Fruit fly (Drosophila melanogaster) whole organism, embryonic: Measurements from ENCODE around the gene CG43093.

Source experiments
- Aef1 ChIP-seq: fragments of 200-800 bp; sonication (Bioruptor generic); IDR thresholded peaks from 3 replicates; pipeline ENCODE4 v1.3.6; 2022; ENCODE audit warnings: missing biosample characterization, missing genetic modification characterization
- Bgb ChIP-seq: fragments of 200-800 bp; sonication (Bioruptor generic); IDR thresholded peaks from 2 replicates; pipeline ENCODE4 v1.3.6; 2022; ENCODE audit warnings: missing biosample characterization, missing genetic modification characterization; ENCODE audit not compliant: partially characterized antibody
- CG11247 ChIP-seq: fragments of 200-800 bp; sonication (Bioruptor generic); IDR thresholded peaks from 2 replicates; pipeline ENCODE4 v1.3.6; 2022; ENCODE audit warnings: missing biosample characterization, missing genetic modification characterization
- CG11398 ChIP-seq: fragments of 200-800 bp; sonication (Bioruptor generic); optimal IDR thresholded peaks from 2 replicates; lab custom pipeline; 2016; ENCODE audit warnings: missing biosample characterization, missing genetic modification characterization
- CG11504 ChIP-seq: fragments of 200-800 bp; sonication (Bioruptor generic); optimal IDR thresholded peaks from 3 replicates; lab custom pipeline; 2019; ENCODE audit warnings: missing biosample characterization, mild to moderate bottlenecking, missing genetic modification characterization, moderate library complexity
- CG1233 ChIP-seq: fragments of 200-800 bp; sonication (Bioruptor generic); optimal IDR thresholded peaks from 4 replicates; lab custom pipeline; 2018; ENCODE audit warnings: missing biosample characterization, mild to moderate bottlenecking, missing genetic modification characterization
- CG13624 ChIP-seq: fragments of 200-800 bp; sonication (Bioruptor generic); optimal IDR thresholded peaks from 2 replicates; lab custom pipeline; 2016; ENCODE audit warnings: missing biosample characterization, missing genetic modification characterization
- CG13775 ChIP-seq: fragments of 200-800 bp; sonication (Bioruptor generic); optimal IDR thresholded peaks from 3 replicates; lab custom pipeline; 2017; ENCODE audit warnings: missing biosample characterization, mild to moderate bottlenecking, missing genetic modification characterization
- CG15514 ChIP-seq: fragments of 200-800 bp; sonication (Bioruptor generic); optimal IDR thresholded peaks from 3 replicates; lab custom pipeline; 2017; ENCODE audit warnings: missing biosample characterization, missing genetic modification characterization, mild to moderate bottlenecking, moderate library complexity, missing genetic modification reagents
- CG17328 ChIP-seq: fragments of 200-800 bp; sonication (Bioruptor generic); IDR thresholded peaks from 2 replicates; pipeline ENCODE4 v1.3.6; 2022; ENCODE audit warnings: missing biosample characterization, missing genetic modification characterization
- CG17568 ChIP-seq: fragments of 200-800 bp; sonication (Bioruptor generic); optimal IDR thresholded peaks from 2 replicates; lab custom pipeline; 2018; ENCODE audit warnings: missing biosample characterization, mild to moderate bottlenecking, missing genetic modification characterization, moderate library complexity
- CG18476 ChIP-seq: fragments of 200-800 bp; sonication (Bioruptor generic); optimal IDR thresholded peaks from 2 replicates; lab custom pipeline; 2016; ENCODE audit warnings: missing biosample characterization, mild to moderate bottlenecking, missing genetic modification characterization
- CG31365 ChIP-seq: fragments of 200-800 bp; sonication (Bioruptor generic); optimal IDR thresholded peaks from 2 replicates; lab custom pipeline; 2018; ENCODE audit warnings: missing biosample characterization, mild to moderate bottlenecking, missing genetic modification characterization
- CG31441 ChIP-seq: fragments of 200-800 bp; sonication (Bioruptor generic); IDR thresholded peaks from 2 replicates; pipeline ENCODE4 v1.3.6; 2022; ENCODE audit warnings: missing biosample characterization, missing genetic modification characterization
- CG3407 ChIP-seq: fragments of 200-800 bp; sonication (Bioruptor generic); optimal IDR thresholded peaks from 2 replicates; lab custom pipeline; 2018; ENCODE audit warnings: missing biosample characterization, mild to moderate bottlenecking, missing genetic modification characterization
- CG6854 ChIP-seq: fragments of 200-800 bp; sonication (Bioruptor generic); optimal IDR thresholded peaks from 3 replicates; lab custom pipeline; 2017; ENCODE audit warnings: missing biosample characterization, mild to moderate bottlenecking, missing genetic modification characterization
- CG8281 ChIP-seq: fragments of 200-800 bp; sonication (Bioruptor generic); optimal IDR thresholded peaks from 2 replicates; lab custom pipeline; 2018; ENCODE audit warnings: missing biosample characterization, mild to moderate bottlenecking, missing genetic modification characterization, moderate library complexity
- CG8944 ChIP-seq: fragments of 200-800 bp; sonication (Bioruptor generic); optimal IDR thresholded peaks from 3 replicates; lab custom pipeline; 2016; ENCODE audit warnings: missing biosample characterization, missing genetic modification characterization
- CG9727 ChIP-seq: fragments of 200-800 bp; sonication (Bioruptor generic); optimal IDR thresholded peaks from 3 replicates; lab custom pipeline; 2017; ENCODE audit warnings: missing biosample characterization, mild to moderate bottlenecking, missing genetic modification characterization
- CoRest ChIP-seq: fragments of 200-800 bp; sonication (Bioruptor generic); optimal IDR thresholded peaks from 3 replicates; lab custom pipeline; 2018; ENCODE audit warnings: missing biosample characterization, mild to moderate bottlenecking, missing genetic modification characterization, moderate library complexity
- Dad ChIP-seq: fragments of 200-800 bp; sonication (Bioruptor generic); optimal IDR thresholded peaks from 3 replicates; lab custom pipeline; 2016; ENCODE audit warnings: missing biosample characterization, missing genetic modification characterization
- Dfd ChIP-seq, 2 experiments: fragments of >200 bp; optimal IDR thresholded peaks; 2 replicates each; lab custom pipeline; 2017; ENCODE audit warnings: missing biosample characterization in 2 of 2, missing genetic modification characterization in 2 of 2
- E2f2 ChIP-seq: fragments of 200-800 bp; sonication (Bioruptor generic); IDR thresholded peaks from 2 replicates; pipeline ENCODE4 v1.3.6; 2022; ENCODE audit warnings: missing biosample characterization, missing genetic modification characterization
- Ets65A ChIP-seq: fragments of 200-800 bp; sonication (Bioruptor generic); peaks from one replicate; lab custom pipeline; 2016; ENCODE audit warnings: missing biosample characterization, missing genetic modification characterization
- HLH4C ChIP-seq: fragments of 200-800 bp; sonication (Bioruptor generic); IDR thresholded peaks from 3 replicates; pipeline ENCODE4 v1.3.6; 2022; ENCODE audit warnings: missing biosample characterization, missing genetic modification characterization; ENCODE audit not compliant: partially characterized antibody
- Hmr ChIP-seq: fragments of 200-800 bp; sonication (Bioruptor generic); optimal IDR thresholded peaks from 3 replicates; lab custom pipeline; 2017; ENCODE audit warnings: mild to moderate bottlenecking, missing biosample characterization, missing genetic modification reagents, missing genetic modification characterization
- Mad ChIP-seq: fragments of 200-800 bp; sonication (Bioruptor generic); optimal IDR thresholded peaks from 2 replicates; lab custom pipeline; 2016; ENCODE audit warnings: missing biosample characterization, missing genetic modification characterization
- Myb ChIP-seq: fragments of 200-800 bp; sonication (Bioruptor generic); optimal IDR thresholded peaks from 2 replicates; lab custom pipeline; 2016; ENCODE audit warnings: missing biosample characterization, missing genetic modification characterization
- Sox100B ChIP-seq: fragments of 200-800 bp; sonication (Bioruptor generic); optimal IDR thresholded peaks from 3 replicates; lab custom pipeline; 2018; ENCODE audit warnings: missing biosample characterization, mild to moderate bottlenecking, missing genetic modification characterization
- Sry-δ ChIP-seq: fragments of 200-800 bp; sonication (Bioruptor generic); optimal IDR thresholded peaks from 2 replicates; lab custom pipeline; 2016; ENCODE audit warnings: missing biosample characterization, missing genetic modification characterization
- Usf ChIP-seq: fragments of 200-800 bp; sonication (Bioruptor generic); optimal IDR thresholded peaks from 2 replicates; lab custom pipeline; 2017; ENCODE audit warnings: missing genotype, missing biosample characterization, missing genetic modification characterization
- bbx ChIP-seq: fragments of 200-800 bp; sonication (Bioruptor generic); IDR thresholded peaks from 2 replicates; pipeline ENCODE4 v1.3.6; 2022; ENCODE audit warnings: missing biosample characterization, missing genetic modification characterization; ENCODE audit not compliant: partially characterized antibody
- cad ChIP-seq: fragments of >200 bp; optimal IDR thresholded peaks from 2 replicates; lab custom pipeline; 2017; ENCODE audit warnings: missing biosample characterization, missing genetic modification characterization
- cg ChIP-seq: fragments of 200-800 bp; sonication (Bioruptor generic); optimal IDR thresholded peaks from 3 replicates; lab custom pipeline; 2019; ENCODE audit warnings: missing biosample characterization, mild to moderate bottlenecking, missing genetic modification characterization, moderate library complexity
- fd3F ChIP-seq: fragments of 200-800 bp; sonication (Bioruptor generic); optimal IDR thresholded peaks from 2 replicates; lab custom pipeline; 2018; ENCODE audit warnings: missing biosample characterization, mild to moderate bottlenecking, missing genetic modification characterization, moderate library complexity
- ham ChIP-seq: fragments of 200-800 bp; sonication (Bioruptor generic); IDR thresholded peaks from 2 replicates; pipeline ENCODE4 v1.3.6; 2022; ENCODE audit warnings: missing biosample characterization, missing genetic modification characterization
- mld ChIP-seq: fragments of 200-800 bp; sonication (Bioruptor generic); IDR thresholded peaks from 3 replicates; pipeline ENCODE4 v1.3.6; 2022; ENCODE audit warnings: missing biosample characterization, missing genetic modification characterization; ENCODE audit not compliant: partially characterized antibody
- oc ChIP-seq: fragments of 200-800 bp; sonication (Bioruptor generic); optimal IDR thresholded peaks from 2 replicates; lab custom pipeline; 2018; ENCODE audit warnings: missing biosample characterization, mild to moderate bottlenecking, missing genetic modification characterization, moderate library complexity
- psq ChIP-seq: fragments of 200-800 bp; sonication (Bioruptor generic); optimal IDR thresholded peaks from 2 replicates; lab custom pipeline; 2017; ENCODE audit warnings: missing biosample characterization, missing genetic modification characterization
- ranshi ChIP-seq: fragments of 200-800 bp; sonication (Bioruptor generic); IDR thresholded peaks from 2 replicates; pipeline ENCODE4 v1.3.6; 2022; ENCODE audit warnings: missing biosample characterization, missing genetic modification characterization
- rib ChIP-seq: fragments of 200-800 bp; sonication (Bioruptor generic); IDR thresholded peaks from 2 replicates; pipeline ENCODE4 v1.3.6; 2022; ENCODE audit warnings: missing biosample characterization, missing genetic modification characterization
- stc ChIP-seq: fragments of 200-800 bp; sonication (Bioruptor generic); IDR thresholded peaks from 2 replicates; pipeline ENCODE4 v1.3.6; 2022; ENCODE audit warnings: missing biosample characterization, missing genetic modification characterization
- tll ChIP-seq, 2 experiments: fragments of 200-800 bp in 1 of 2; fragments of >200 bp in 1 of 2; sonication (Bioruptor generic) in 1 of 2; optimal IDR thresholded peaks; 2 replicates each; lab custom pipeline; 2017 to 2019; ENCODE audit warnings: missing biosample characterization in 2 of 2, missing genetic modification characterization in 2 of 2, mild to moderate bottlenecking in 1 of 2, moderate library complexity in 1 of 2
- ttk ChIP-seq: fragments of 200-800 bp; sonication (Bioruptor generic); IDR thresholded peaks from 2 replicates; pipeline ENCODE4 v2.1.2; 2022; ENCODE audit warnings: missing biosample characterization, missing genetic modification characterization
- twi ChIP-seq: fragments of 200-800 bp; optimal IDR thresholded peaks from 2 replicates; lab custom pipeline; 2019; ENCODE audit warnings: missing biosample characterization, mild to moderate bottlenecking, missing genetic modification characterization, moderate library complexity
- tx ChIP-seq: fragments of 200-800 bp; sonication (Bioruptor generic); optimal IDR thresholded peaks from 2 replicates; lab custom pipeline; 2016; ENCODE audit warnings: missing biosample characterization, missing genetic modification characterization
- vvl ChIP-seq: fragments of 200-800 bp; sonication (Bioruptor generic); IDR thresholded peaks from 2 replicates; pipeline ENCODE4 v1.3.6; 2022; ENCODE audit warnings: missing biosample characterization, missing genetic modification characterization
- zf30C ChIP-seq: fragments of 200-800 bp; sonication (Bioruptor generic); optimal IDR thresholded peaks from 3 replicates; lab custom pipeline; 2018; ENCODE audit warnings: missing biosample characterization, mild to moderate bottlenecking, missing genetic modification characterization

The CG43093 gene

DNA sequence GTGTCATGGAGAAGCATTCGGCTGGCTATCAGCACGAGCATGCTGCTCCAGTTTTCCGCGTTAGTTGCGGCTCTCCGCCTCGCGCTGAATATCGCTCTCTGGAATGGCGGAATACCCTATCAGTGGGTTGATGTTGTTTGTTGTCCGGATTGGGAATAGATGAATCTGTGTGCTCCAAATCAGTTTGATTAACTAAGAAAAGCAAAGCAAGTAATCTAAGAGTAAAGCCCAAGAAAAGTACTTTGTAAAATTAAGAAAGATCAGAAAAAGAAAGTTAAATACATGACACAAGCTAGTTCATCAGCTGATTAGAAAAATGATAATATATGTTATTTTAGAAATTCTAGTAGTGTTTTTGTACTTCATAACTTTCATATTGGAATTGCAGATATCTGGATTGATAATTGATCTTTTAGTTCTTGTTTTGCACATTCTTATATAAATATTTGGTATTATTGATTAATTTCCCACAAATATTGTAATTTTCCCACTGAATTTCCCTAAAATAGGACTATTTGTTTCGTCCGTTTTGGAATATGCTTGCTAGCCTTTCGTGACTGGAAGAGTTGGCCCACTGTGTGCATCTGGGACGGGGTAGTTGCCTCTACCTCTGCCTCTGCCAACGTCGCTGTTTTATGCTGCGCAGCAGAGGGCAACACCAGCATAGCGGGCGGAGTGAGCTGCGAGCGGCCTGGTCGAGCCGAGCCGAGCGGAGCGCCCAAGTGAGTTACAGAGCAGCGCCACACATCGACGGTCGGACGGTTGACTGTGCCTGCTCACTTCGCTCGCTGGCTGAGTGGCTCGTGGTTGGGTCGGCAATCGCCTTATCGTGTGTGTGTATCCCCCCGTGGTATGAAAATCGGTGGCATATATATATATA is 16.0 kb downstream of the CG43093 start (continued):
- TF ChIP-seq Hmr (GFP tag; lab: Kevin White, UChicago) (peak; percentile 66), Aef1 (GFP tag; lab: Robert Waterston, UW) (peak; percentile 25; the same call in 1 of the 3 replicates), Bgb (GFP tag; lab: Robert Waterston, UW) (peak; percentile 41; the same call in 1 of the 2 replicates), Myb (GFP tag; lab: Kevin White, UChicago) (peak; percentile 17), fd3F (GFP tag; lab: Kevin White, UChicago) (peak; percentile 28), CG8281 (tag; lab: Kevin White, UChicago) (peak; percentile 39), ham (GFP tag; lab: Robert Waterston, UW) (no peak), cad (no peak), CG31441 (GFP tag; lab: Robert Waterston, UW) (peak; percentile 77; the same call in 1 of the 2 replicates), ttk (GFP tag; lab: Robert Waterston, UW) (peak; percentile 9; the same call in 1 of the 2 replicates), CG6854 (GFP tag; lab: Kevin White, UChicago) (peak; percentile 26), CG11247 (GFP tag; lab: Robert Waterston, UW) (peak; percentile 14; the same call in 1 of the 2 replicates), Dfd (GFP tag; optimal IDR thresholded peaks at IDR 0.05; lab: Kevin White, UChicago) (peak in 1 of 2 experiments; percentile 78), CG11398 (GFP tag; lab: Kevin White, UChicago) (no peak), tll (GFP tag; optimal IDR thresholded peaks at IDR 0.05; lab: Kevin White, UChicago) (no peak), Mad (GFP tag; lab: Kevin White, UChicago) (peak; percentile 23), Sry-δ (GFP tag; lab: Kevin White, UChicago) (no peak), bbx (GFP tag; lab: Robert Waterston, UW) (peak; percentile 61), CG13775 (peak; percentile 63), Usf (GFP tag; lab: Kevin White, UChicago) (no peak), tx (GFP tag; lab: Kevin White, UChicago) (no peak), Sox100B (peak; percentile 81), CG18476 (peak; percentile 46), Ets65A (peak; percentile 90), mld (GFP tag; lab: Robert Waterston, UW) (no peak), psq (GFP tag; lab: Kevin White, UChicago) (no peak), cg (peak; percentile 18), CG11504 (tag; lab: Kevin White, UChicago) (peak; percentile 83), twi (tag; lab: Kevin White, UChicago) (peak; percentile 19), CoRest (tag; lab: Kevin White, UChicago) (peak; percentile 85), CG15514 (GFP tag; lab: Kevin White, UChicago) (peak; percentile 64), zf30C (GFP tag; lab: Kevin White, UChicago) (no peak), CG13624 (peak; percentile 44), Dad (GFP tag; lab: Kevin White, UChicago) (no peak), rib (GFP tag; lab: Robert Waterston, UW) (peak; percentile 47; the same call in 1 of the 2 replicates), CG17568 (GFP tag; lab: Kevin White, UChicago) (peak; percentile 19), CG9727 (GFP tag; lab: Kevin White, UChicago) (peak; percentile 73), CG3407 (peak; percentile 46), CG31365 (tag; lab: Kevin White, UChicago) (no peak), CG8944 (GFP tag; lab: Kevin White, UChicago) (peak; percentile 58), stc (GFP tag; lab: Robert Waterston, UW) (peak; percentile 10; the same call in 1 of the 2 replicates), E2f2 (GFP tag; lab: Robert Waterston, UW) (no peak; the same call in 1 of the 2 replicates), HLH4C (0 out of 3 replicates have a peak, but pooled peaks have one; percentile 17), oc (tag; lab: Kevin White, UChicago) (no peak), vvl (GFP tag; lab: Robert Waterston, UW) (peak; percentile 38), CG17328 (GFP tag; lab: Robert Waterston, UW) (peak; percentile 68), ranshi (GFP tag; lab: Robert Waterston, UW) (0 out of 2 replicates have a peak, but pooled peaks have one; percentile 16), CG1233 (GFP tag; lab: Kevin White, UChicago) (peak; percentile 66)
